Worm (Caenorhabditis elegans) whole organism, early embryonic: ENCODE results near the gene D1005.5.

ENCODE experiments used
- B0310.2 ChIP-seq: sonication (generic microtip); optimal IDR thresholded peaks from 2 replicates; lab custom pipeline; 2016; ENCODE audit warnings: mild to moderate bottlenecking, missing genetic modification characterization, missing compliant biosample characterization
- F13C5.2 ChIP-seq: sonication (generic microtip); optimal IDR thresholded peaks from 2 replicates; lab custom pipeline; 2017; ENCODE audit warnings: mild to moderate bottlenecking, missing genetic modification characterization, inconsistent platforms, missing compliant biosample characterization
- aly-1 ChIP-seq: sonication (generic microtip); optimal IDR thresholded peaks from 2 replicates; lab custom pipeline; 2016; ENCODE audit warnings: missing genetic modification characterization, missing compliant biosample characterization
- ama-1 ChIP-seq: fragments of 150-350 bp; optimal IDR thresholded peaks from 2 replicates; lab custom pipeline; 2014
- ceh-13 ChIP-seq: fragments of 200-800 bp; sonication (Bioruptor generic); optimal IDR thresholded peaks from 2 replicates; lab custom pipeline; 2018; ENCODE audit warnings: mild to moderate bottlenecking, missing genetic modification characterization, missing compliant biosample characterization
- ceh-36 ChIP-seq: sonication (generic microtip); optimal IDR thresholded peaks from 2 replicates; lab custom pipeline; 2016; ENCODE audit warnings: missing genetic modification characterization, inconsistent platforms, missing compliant biosample characterization
- ets-7 ChIP-seq: sonication (generic microtip); optimal IDR thresholded peaks from 2 replicates; lab custom pipeline; 2016; ENCODE audit warnings: missing genotype, missing genetic modification characterization, missing compliant biosample characterization
- flt-1 ChIP-seq: fragments of 200-800 bp; sonication (Bioruptor generic); IDR thresholded peaks from 2 replicates; pipeline ENCODE4 v1.3.6; 2022; ENCODE audit warnings: missing genetic modification characterization, missing compliant biosample characterization
- hmbx-1 ChIP-seq: sonication (generic microtip); optimal IDR thresholded peaks from 2 replicates; lab custom pipeline; 2016; ENCODE audit warnings: mild to moderate bottlenecking, missing genetic modification characterization, missing compliant biosample characterization
- hmg-4 ChIP-seq: fragments of 200-800 bp; sonication (Bioruptor generic); optimal IDR thresholded peaks from 2 replicates; lab custom pipeline; 2018; ENCODE audit warnings: mild to moderate bottlenecking, missing genetic modification characterization, missing compliant biosample characterization
- hnd-1 ChIP-seq: sonication (generic microtip); optimal IDR thresholded peaks from 2 replicates; lab custom pipeline; 2016; ENCODE audit warnings: missing genetic modification characterization, missing compliant biosample characterization
- pes-1 ChIP-seq: fragments of 200-800 bp; sonication (Bioruptor generic); IDR thresholded peaks from 2 replicates; pipeline ENCODE4 v1.3.6; 2022; ENCODE audit warnings: missing genetic modification reagents, missing genetic modification characterization, missing compliant biosample characterization
- scrt-1 ChIP-seq: fragments of 200-800 bp; sonication (Bioruptor generic); IDR thresholded peaks from 2 replicates; pipeline ENCODE4 v1.3.6; 2022; ENCODE audit warnings: missing genetic modification characterization, missing compliant biosample characterization
- sea-1 ChIP-seq: fragments of 200-800 bp; sonication (Bioruptor generic); conservative IDR thresholded peaks from 2 replicates; pipeline ENCODE4 v1.3.6; 2022; ENCODE audit warnings: missing genetic modification characterization, missing compliant biosample characterization
- tbx-11 ChIP-seq: fragments of 200-800 bp; sonication (Bioruptor generic); IDR thresholded peaks from 2 replicates; pipeline ENCODE4 v1.3.6; 2022; ENCODE audit warnings: missing genetic modification characterization, missing compliant biosample characterization
- tbx-37 ChIP-seq: fragments of 200-800 bp; sonication (Bioruptor generic); conservative IDR thresholded peaks from 2 replicates; pipeline ENCODE4 v1.3.6; 2022; ENCODE audit warnings: missing genetic modification reagents, missing genetic modification characterization, missing compliant biosample characterization
- tra-4 ChIP-seq: sonication (generic microtip); optimal IDR thresholded peaks from 2 replicates; lab custom pipeline; 2017; ENCODE audit warnings: missing genetic modification characterization, missing compliant biosample characterization

D1005.5 gene

ce11 chrX:1492174-1492573, 19.4 kb upstream of the D1005.5 start:
- TF ChIP-seq hmg-4 (GFP tag; lab: Kevin White, UChicago): no peak
- TF ChIP-seq scrt-1 (GFP tag; lab: Robert Waterston, UW): no peak
- no peak for TF ChIP-seq tbx-11 (GFP tag; lab: Robert Waterston, UW)
- no peak for TF ChIP-seq ceh-36
- no peak for TF ChIP-seq F13C5.2 (tag; lab: Kevin White, UChicago)
- TF ChIP-seq hmbx-1 (tag; lab: Kevin White, UChicago): no peak
- no peak for TF ChIP-seq B0310.2
- TF ChIP-seq tra-4 (tag; lab: Kevin White, UChicago): no peak
- TF ChIP-seq ets-7: no peak
- no peak for TF ChIP-seq aly-1 (tag; lab: Kevin White, UChicago)
- TF ChIP-seq ceh-13: no peak
- TF ChIP-seq hnd-1 (tag; lab: Kevin White, UChicago): no peak
- TF ChIP-seq tbx-37: no peak

DNA sequence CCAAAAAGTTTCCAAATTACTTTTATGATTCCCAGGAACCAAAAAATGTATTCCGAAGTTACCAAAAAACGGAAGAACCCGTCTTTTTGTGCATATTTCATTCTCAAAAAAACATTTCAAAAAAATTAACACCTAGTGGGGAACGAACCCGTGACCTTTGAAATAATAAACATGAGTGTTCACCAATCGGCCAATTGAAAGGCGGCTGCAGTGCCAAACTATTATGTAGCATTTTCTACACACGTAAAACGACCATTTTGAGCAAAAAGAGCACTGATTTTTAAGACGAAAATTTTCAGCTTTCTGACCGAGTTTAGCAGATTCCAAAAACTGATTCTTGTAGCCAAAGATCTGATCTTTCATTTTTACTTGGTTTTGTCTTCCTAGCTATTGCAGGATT, 18.3 kb upstream of the D1005.5 start:
- no peak for TF ChIP-seq tbx-11 (GFP tag; lab: Robert Waterston, UW)
- no peak for TF ChIP-seq aly-1 (tag; lab: Kevin White, UChicago)

DNA sequence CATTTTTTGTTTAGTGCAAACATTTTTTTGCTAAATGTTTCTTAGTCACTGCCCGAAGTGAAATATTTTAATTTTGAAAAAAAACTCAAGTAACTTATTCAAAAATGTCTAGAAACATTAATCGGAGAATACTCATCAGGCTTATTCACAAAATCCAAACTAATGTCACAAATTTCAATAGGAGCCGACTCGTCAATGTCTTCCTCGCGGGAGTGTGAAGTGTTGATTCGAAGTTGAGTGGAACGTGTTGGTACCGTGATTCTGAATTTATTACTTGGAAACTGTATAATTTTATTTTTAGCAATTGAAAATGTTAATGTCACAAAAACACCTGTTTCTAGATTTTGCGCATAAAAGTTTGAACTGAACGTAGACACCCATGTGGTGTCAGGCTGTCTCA, 16.8 kb upstream of the D1005.5 start:
- no peak for TF ChIP-seq ceh-13
- no peak for TF ChIP-seq ceh-36
- no peak for TF ChIP-seq hmbx-1 (tag; lab: Kevin White, UChicago)
- no peak for TF ChIP-seq pes-1 (GFP tag; lab: Robert Waterston, UW)
- TF ChIP-seq B0310.2: no peak
- TF ChIP-seq hmg-4 (GFP tag; lab: Kevin White, UChicago): no peak
- no peak for TF ChIP-seq tbx-11 (GFP tag; lab: Robert Waterston, UW)
- no peak for TF ChIP-seq flt-1 (GFP tag; lab: Robert Waterston, UW)
- no peak for TF ChIP-seq F13C5.2 (tag; lab: Kevin White, UChicago)
- TF ChIP-seq scrt-1 (GFP tag; lab: Robert Waterston, UW): no peak
- TF ChIP-seq ets-7: no peak
- TF ChIP-seq tbx-37: no peak
- no peak for TF ChIP-seq hnd-1 (tag; lab: Kevin White, UChicago)
- TF ChIP-seq ama-1: no peak
- TF ChIP-seq tra-4 (tag; lab: Kevin White, UChicago): no peak
- no peak for TF ChIP-seq aly-1 (tag; lab: Kevin White, UChicago)
- TF ChIP-seq sea-1 (GFP tag; lab: Robert Waterston, UW): no peak

DNA sequence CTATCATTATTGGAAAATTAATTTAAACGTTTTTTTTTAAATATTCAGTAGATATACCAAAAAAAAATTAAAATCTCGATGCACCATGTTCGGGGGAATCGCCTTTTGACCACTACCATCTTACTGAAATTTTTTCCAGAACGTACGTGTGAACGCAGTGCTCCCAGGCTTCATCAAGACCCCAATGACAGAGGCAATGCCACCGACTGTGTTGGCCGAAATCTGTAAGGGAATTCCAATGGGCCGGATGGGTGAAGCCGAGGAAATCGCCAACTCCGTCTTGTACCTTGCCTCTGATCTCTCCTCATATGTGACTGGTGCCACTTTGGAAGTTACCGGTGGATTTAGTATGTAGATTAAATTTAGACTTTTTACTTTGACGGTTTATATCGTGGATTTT, 16.0 kb upstream of the D1005.5 start:
- TF ChIP-seq hmbx-1 (tag; lab: Kevin White, UChicago) (no peak), ceh-36 (no peak), tra-4 (tag; lab: Kevin White, UChicago) (no peak), flt-1 (GFP tag; lab: Robert Waterston, UW) (no peak), F13C5.2 (tag; lab: Kevin White, UChicago) (no peak), ceh-13 (no peak), B0310.2 (no peak), pes-1 (GFP tag; lab: Robert Waterston, UW) (no peak), hnd-1 (tag; lab: Kevin White, UChicago) (no peak), tbx-11 (GFP tag; lab: Robert Waterston, UW) (no peak), hmg-4 (GFP tag; lab: Kevin White, UChicago) (no peak), scrt-1 (GFP tag; lab: Robert Waterston, UW) (no peak), ama-1 (no peak), sea-1 (GFP tag; lab: Robert Waterston, UW) (no peak), tbx-37 (no peak), aly-1 (tag; lab: Kevin White, UChicago) (no peak), ets-7 (no peak)

ce11 chrX:1487096-1487495, 14.3 kb upstream of the D1005.5 start:
- TF ChIP-seq pes-1 (GFP tag; lab: Robert Waterston, UW) (no peak), scrt-1 (GFP tag; lab: Robert Waterston, UW) (no peak), ceh-13 (no peak), tbx-37 (no peak), B0310.2 (no peak), hnd-1 (tag; lab: Kevin White, UChicago) (no peak), F13C5.2 (tag; lab: Kevin White, UChicago) (no peak), ets-7 (no peak), aly-1 (tag; lab: Kevin White, UChicago) (no peak), flt-1 (GFP tag; lab: Robert Waterston, UW) (no peak), hmg-4 (GFP tag; lab: Kevin White, UChicago) (no peak), tbx-11 (GFP tag; lab: Robert Waterston, UW) (no peak), ama-1 (no peak)

ce11 chrX:1486135-1486648, 13.4 kb upstream of the D1005.5 start, which contains the start of the genes D1005.10 and dhs-25:
Gene D1005.10 (minus strand): TSS chrX:1486185.
Gene dhs-25 (plus strand): TSS chrX:1486532.
- TF ChIP-seq ama-1: no peak
- no peak for TF ChIP-seq tbx-11 (GFP tag; lab: Robert Waterston, UW)
- no peak for TF ChIP-seq pes-1 (GFP tag; lab: Robert Waterston, UW)
- TF ChIP-seq ceh-13: no peak
- no peak for TF ChIP-seq F13C5.2 (tag; lab: Kevin White, UChicago)
- TF ChIP-seq scrt-1 (GFP tag; lab: Robert Waterston, UW): no peak
- TF ChIP-seq hmbx-1 (tag; lab: Kevin White, UChicago): no peak
- TF ChIP-seq B0310.2: no peak
- no peak for TF ChIP-seq hnd-1 (tag; lab: Kevin White, UChicago)
- TF ChIP-seq aly-1 (tag; lab: Kevin White, UChicago): no peak
- TF ChIP-seq flt-1 (GFP tag; lab: Robert Waterston, UW): no peak
- no peak for TF ChIP-seq hmg-4 (GFP tag; lab: Kevin White, UChicago)
- TF ChIP-seq tbx-37: no peak
- no peak for TF ChIP-seq tra-4 (tag; lab: Kevin White, UChicago)
- no peak for TF ChIP-seq sea-1 (GFP tag; lab: Robert Waterston, UW)
- no peak for TF ChIP-seq ets-7
- TF ChIP-seq ceh-36: no peak

DNA sequence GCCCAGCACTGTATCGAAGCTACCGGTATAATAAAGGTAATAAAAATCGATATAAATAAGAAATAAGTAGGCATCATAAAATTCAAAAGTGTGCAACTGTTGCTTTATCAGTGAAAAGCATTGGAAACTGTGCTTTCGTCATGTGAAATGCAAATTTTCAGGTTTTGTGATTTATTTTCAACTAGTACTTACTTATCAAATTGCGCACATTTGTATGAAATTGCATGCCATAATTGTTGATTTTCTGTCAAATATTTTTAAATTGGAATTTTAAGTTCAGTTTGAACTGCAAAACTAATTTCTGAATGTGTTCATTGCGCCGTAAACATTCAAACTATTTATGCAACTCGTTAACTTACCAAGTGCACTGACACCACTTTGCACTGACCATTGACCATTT, 12.9 kb upstream of the D1005.5 start, which contains the start of gene D1005.4:
Gene D1005.4, minus strand, starts transcription at position 101 of the 400 bp plus-strand sequence.
- no peak for TF ChIP-seq ceh-13
- TF ChIP-seq F13C5.2 (tag; lab: Kevin White, UChicago): no peak
- TF ChIP-seq ceh-36: no peak
